Fruit fly (Drosophila melanogaster) whole organism: ENCODE measurements around the gene CG9029.

Source experiments
- CG8478 ChIP-seq: fragments of >200 bp; optimal IDR thresholded peaks from 2 replicates; lab custom pipeline; 2018; ENCODE audit warnings: inconsistent platforms
- EcR ChIP-seq, 2 experiments: fragments of >200 bp; optimal IDR thresholded peaks; 2 replicates each; lab custom pipeline; 2017; ENCODE audit warnings: missing biosample characterization in 2 of 2, missing genetic modification characterization in 2 of 2, missing genetic modification reagents in 2 of 2
- pan ChIP-seq: fragments of >200 bp; optimal IDR thresholded peaks from 2 replicates; lab custom pipeline; 2017
- usp ChIP-seq: fragments of >200 bp; optimal IDR thresholded peaks from 2 replicates; lab custom pipeline; 2017; ENCODE audit warnings: missing biosample characterization, missing genetic modification characterization, mixed read lengths

dm6 chr2L:5876474-5877067 lies 9.2 kb upstream of the CG9029 start:
- TF ChIP-seq usp (GFP tag; lab: Kevin White, UChicago), result no peak
- no peak for TF ChIP-seq pan (lab: Kevin White, UChicago)
- TF ChIP-seq CG8478 (lab: Kevin White, UChicago), result no peak
- TF ChIP-seq EcR (GFP tag; optimal IDR thresholded peaks at IDR 0.05; lab: Kevin White, UChicago), result no peak
